Fruit fly (Drosophila melanogaster) whole organism, embryonic: ENCODE measurements around the gene Eip63F-1.

Experiments used
- B-H1 ChIP-seq: fragments of 200-800 bp; sonication (Bioruptor generic); IDR thresholded peaks from 3 replicates; pipeline ENCODE4 v1.3.6; 2022; ENCODE audit warnings: missing biosample characterization, missing genetic modification characterization
- B-H2 ChIP-seq: fragments of 200-800 bp; sonication (Bioruptor generic); optimal IDR thresholded peaks from 2 replicates; lab custom pipeline; 2018; ENCODE audit warnings: missing biosample characterization, mild to moderate bottlenecking, missing genetic modification characterization
- Bgb ChIP-seq: fragments of 200-800 bp; sonication (Bioruptor generic); IDR thresholded peaks from 2 replicates; pipeline ENCODE4 v1.3.6; 2022; ENCODE audit warnings: missing biosample characterization, missing genetic modification characterization; ENCODE audit not compliant: partially characterized antibody
- CG10366 ChIP-seq: fragments of 200-800 bp; sonication (Bioruptor generic); IDR thresholded peaks from 2 replicates; pipeline ENCODE4 v1.3.6; 2022; ENCODE audit warnings: missing biosample characterization, missing genetic modification characterization
- CG11696 ChIP-seq: fragments of 200-800 bp; sonication (Bioruptor generic); IDR thresholded peaks from 2 replicates; pipeline ENCODE4 v1.3.6; 2022; ENCODE audit warnings: missing biosample characterization, missing genetic modification characterization
- CG13296 ChIP-seq: fragments of 200-800 bp; sonication (Bioruptor generic); optimal IDR thresholded peaks from 3 replicates; lab custom pipeline; 2018; ENCODE audit warnings: missing biosample characterization, mild to moderate bottlenecking, missing genetic modification characterization
- CG13424 ChIP-seq: fragments of 200-800 bp; sonication (Bioruptor generic); optimal IDR thresholded peaks from 2 replicates; lab custom pipeline; 2019; ENCODE audit warnings: missing biosample characterization, mild to moderate bottlenecking, missing genetic modification characterization, moderate library complexity
- CG14050 ChIP-seq: fragments of 200-800 bp; sonication (Bioruptor generic); IDR thresholded peaks from 3 replicates; pipeline ENCODE4 v1.3.6; 2022; ENCODE audit warnings: missing biosample characterization, missing genetic modification characterization
- CG2889 ChIP-seq: fragments of 200-800 bp; sonication (Bioruptor generic); IDR thresholded peaks from 3 replicates; pipeline ENCODE4 v1.3.6; 2022; ENCODE audit warnings: missing biosample characterization, missing genetic modification characterization
- CG34224 ChIP-seq: fragments of 200-800 bp; sonication (Bioruptor generic); IDR thresholded peaks from 3 replicates; pipeline ENCODE4 v1.3.6; 2022; ENCODE audit warnings: missing biosample characterization, missing genetic modification characterization; ENCODE audit not compliant: partially characterized antibody
- CG34376 ChIP-seq: fragments of 200-800 bp; sonication (Bioruptor generic); optimal IDR thresholded peaks from 2 replicates; lab custom pipeline; 2018; ENCODE audit warnings: missing biosample characterization, mild to moderate bottlenecking, missing genetic modification characterization
- CG6254 ChIP-seq: fragments of 200-800 bp; sonication (Bioruptor generic); optimal IDR thresholded peaks from 3 replicates; lab custom pipeline; 2017; ENCODE audit warnings: mild to moderate bottlenecking, missing biosample characterization, missing genetic modification reagents, missing genetic modification characterization
- CG6791 ChIP-seq: fragments of 200-800 bp; sonication (Bioruptor generic); IDR thresholded peaks from 3 replicates; pipeline ENCODE4 v1.3.6; 2022; ENCODE audit warnings: missing biosample characterization, missing genetic modification characterization; ENCODE audit not compliant: partially characterized antibody
- CG7271 ChIP-seq: fragments of 200-800 bp; sonication (Bioruptor generic); optimal IDR thresholded peaks from 2 replicates; lab custom pipeline; 2018; ENCODE audit warnings: missing biosample characterization, mild to moderate bottlenecking, missing genetic modification characterization, moderate library complexity
- CG8924 ChIP-seq: fragments of 200-800 bp; optimal IDR thresholded peaks from 3 replicates; lab custom pipeline; 2019; ENCODE audit warnings: missing biosample characterization, mild to moderate bottlenecking, missing genetic modification characterization, moderate library complexity
- CG9817 ChIP-seq: fragments of 200-800 bp; sonication (Bioruptor generic); optimal IDR thresholded peaks from 2 replicates; lab custom pipeline; 2018; ENCODE audit warnings: missing biosample characterization, mild to moderate bottlenecking, missing genetic modification characterization, moderate library complexity
- HLH54F ChIP-seq: fragments of 200-800 bp; sonication (Bioruptor generic); optimal IDR thresholded peaks from 3 replicates; lab custom pipeline; 2016; ENCODE audit warnings: missing biosample characterization, missing genetic modification characterization
- HLHmδ ChIP-seq: fragments of 200-800 bp; sonication (Bioruptor generic); optimal IDR thresholded peaks from 2 replicates; lab custom pipeline; 2018; ENCODE audit warnings: missing biosample characterization, mild to moderate bottlenecking, missing genetic modification characterization, moderate library complexity
- MBD-R2 ChIP-seq: fragments of 200-800 bp; sonication (Bioruptor generic); IDR thresholded peaks from 2 replicates; pipeline ENCODE4 v1.3.6; 2022; ENCODE audit warnings: missing biosample characterization, missing genetic modification characterization
- Med ChIP-seq: fragments of 200-800 bp; sonication (Bioruptor generic); peaks from one replicate; lab custom pipeline; 2016; ENCODE audit warnings: missing biosample characterization, missing genetic modification characterization, mild to moderate bottlenecking, inconsistent platforms, moderate library complexity
- Nf-YB ChIP-seq: fragments of 200-800 bp; sonication (Bioruptor generic); optimal IDR thresholded peaks from 3 replicates; lab custom pipeline; 2019; ENCODE audit warnings: missing biosample characterization, mild to moderate bottlenecking, missing genetic modification characterization, moderate library complexity
- Nf-YC ChIP-seq: fragments of 200-800 bp; optimal IDR thresholded peaks from 3 replicates; lab custom pipeline; 2019; ENCODE audit warnings: missing biosample characterization, mild to moderate bottlenecking, missing genetic modification characterization, moderate library complexity
- Scr ChIP-seq: fragments of 200-800 bp; sonication (Bioruptor generic); IDR thresholded peaks from 2 replicates; pipeline ENCODE4 v1.3.6; 2022; ENCODE audit warnings: missing biosample characterization, missing genetic modification characterization; ENCODE audit not compliant: partially characterized antibody
- abd-A ChIP-seq: fragments of 200-800 bp; sonication (Bioruptor generic); optimal IDR thresholded peaks from 3 replicates; lab custom pipeline; 2019; ENCODE audit warnings: missing biosample characterization, mild to moderate bottlenecking, missing genetic modification characterization, moderate library complexity
- ac ChIP-seq: fragments of 200-800 bp; sonication (Bioruptor generic); optimal IDR thresholded peaks from 3 replicates; lab custom pipeline; 2017; ENCODE audit warnings: missing biosample characterization, mild to moderate bottlenecking, missing genetic modification characterization
- amos ChIP-seq: fragments of 200-800 bp; sonication (Bioruptor generic); IDR thresholded peaks from 2 replicates; pipeline ENCODE4 v1.3.6; 2022; ENCODE audit warnings: missing biosample characterization, missing genetic modification characterization; ENCODE audit not compliant: partially characterized antibody
- bab2 ChIP-seq: fragments of 200-800 bp; sonication (Bioruptor generic); optimal IDR thresholded peaks from 2 replicates; lab custom pipeline; 2016; ENCODE audit warnings: missing biosample characterization, missing genetic modification characterization
- bbx ChIP-seq: fragments of 200-800 bp; sonication (Bioruptor generic); IDR thresholded peaks from 2 replicates; pipeline ENCODE4 v1.3.6; 2022; ENCODE audit warnings: missing biosample characterization, missing genetic modification characterization; ENCODE audit not compliant: partially characterized antibody
- bcd ChIP-seq: fragments of 200-800 bp; sonication (Bioruptor generic); optimal IDR thresholded peaks from 2 replicates; lab custom pipeline; 2017; ENCODE audit warnings: missing biosample characterization, mild to moderate bottlenecking, missing genetic modification characterization
- chinmo ChIP-seq: fragments of 200-800 bp; sonication (Bioruptor generic); IDR thresholded peaks from 4 replicates; pipeline ENCODE4 v1.3.6; 2022; ENCODE audit warnings: missing biosample characterization, missing genetic modification characterization; ENCODE audit not compliant: partially characterized antibody
- chm ChIP-seq: fragments of 200-800 bp; sonication (Bioruptor generic); IDR thresholded peaks from 2 replicates; pipeline ENCODE4 v1.3.6; 2022; ENCODE audit warnings: missing biosample characterization, missing genetic modification characterization
- crp ChIP-seq, 2 experiments: fragments of 200-800 bp; sonication (Bioruptor generic); optimal IDR thresholded peaks; 2 replicates in 1 of 2; 3 replicates in 1 of 2; lab custom pipeline; 2017; ENCODE audit warnings: missing biosample characterization in 2 of 2, missing genetic modification characterization in 2 of 2, mild to moderate bottlenecking in 1 of 2, moderate library complexity in 1 of 2
- da ChIP-seq: fragments of 200-800 bp; sonication (Bioruptor generic); optimal IDR thresholded peaks from 2 replicates; lab custom pipeline; 2016; ENCODE audit warnings: missing biosample characterization, missing genetic modification characterization
- dati ChIP-seq: fragments of 200-800 bp; sonication (Bioruptor generic); IDR thresholded peaks from 2 replicates; pipeline ENCODE4 v1.3.6; 2022; ENCODE audit warnings: missing biosample characterization, missing genetic modification characterization
- dmrt11E ChIP-seq: fragments of 200-800 bp; sonication (Bioruptor generic); optimal IDR thresholded peaks from 3 replicates; lab custom pipeline; 2018; ENCODE audit warnings: missing biosample characterization, mild to moderate bottlenecking, missing genetic modification characterization, moderate library complexity
- hth ChIP-seq: fragments of >200 bp; optimal IDR thresholded peaks from 2 replicates; lab custom pipeline; 2017; ENCODE audit warnings: inconsistent platforms
- odd ChIP-seq: fragments of 200-800 bp; sonication (Bioruptor generic); optimal IDR thresholded peaks from 2 replicates; lab custom pipeline; 2017; ENCODE audit warnings: missing biosample characterization, mild to moderate bottlenecking, missing genetic modification characterization
- pho ChIP-seq: fragments of 200-800 bp; sonication (Bioruptor generic); optimal IDR thresholded peaks from 2 replicates; lab custom pipeline; 2016; ENCODE audit warnings: missing biosample characterization, missing genetic modification characterization
- prd ChIP-seq, 3 experiments: fragments of >200 bp in 2 of 3; fragments of 200-800 bp in 1 of 3; sonication (Bioruptor generic) in 1 of 3; optimal IDR thresholded peaks in 2 of 3; IDR thresholded peaks in 1 of 3; 2 replicates in 2 of 3; 3 replicates in 1 of 3; pipeline versions ENCODE4 v1.3.6 to Lab custom; 2017 to 2022; ENCODE audit warnings: missing biosample characterization in 1 of 3, missing genetic modification characterization in 1 of 3
- scrt ChIP-seq: fragments of 200-800 bp; sonication (Bioruptor generic); optimal IDR thresholded peaks from 2 replicates; lab custom pipeline; 2018; ENCODE audit warnings: missing biosample characterization, mild to moderate bottlenecking, missing genetic modification characterization, moderate library complexity
- sisA ChIP-seq: fragments of 200-800 bp; sonication (Bioruptor generic); IDR thresholded peaks from 2 replicates; pipeline ENCODE4 v1.3.6; 2022; ENCODE audit warnings: missing biosample characterization, missing genetic modification characterization
- sqz ChIP-seq: fragments of 200-800 bp; sonication (Bioruptor generic); optimal IDR thresholded peaks from 3 replicates; lab custom pipeline; 2018; ENCODE audit warnings: missing biosample characterization, mild to moderate bottlenecking, missing genetic modification characterization
- tin ChIP-seq: fragments of 200-800 bp; sonication (Bioruptor generic); optimal IDR thresholded peaks from 3 replicates; lab custom pipeline; 2016; ENCODE audit warnings: missing biosample characterization, missing genetic modification characterization
- twi ChIP-seq: fragments of 200-800 bp; optimal IDR thresholded peaks from 2 replicates; lab custom pipeline; 2019; ENCODE audit warnings: missing biosample characterization, mild to moderate bottlenecking, missing genetic modification characterization, moderate library complexity
- unpg ChIP-seq: fragments of 200-800 bp; sonication (Bioruptor generic); optimal IDR thresholded peaks from 3 replicates; lab custom pipeline; 2018; ENCODE audit warnings: missing biosample characterization, mild to moderate bottlenecking, missing genetic modification characterization, moderate library complexity
- z ChIP-seq: fragments of 200-800 bp; sonication (Bioruptor generic); IDR thresholded peaks from 3 replicates; pipeline ENCODE4 v1.3.6; 2022; ENCODE audit warnings: missing biosample characterization, missing genetic modification characterization
- zen2 ChIP-seq: fragments of 200-800 bp; sonication (Bioruptor generic); IDR thresholded peaks from 3 replicates; pipeline ENCODE4 v1.3.6; 2022; ENCODE audit warnings: missing biosample characterization, missing genetic modification characterization; ENCODE audit not compliant: partially characterized antibody

The Eip63F-1 gene

dm6 chr3L:3878734-3879310 lies 56.6 kb downstream of the Eip63F-1 start (continued):
- TF ChIP-seq chm (GFP tag; lab: Robert Waterston, UW) (0 out of 2 replicates have a peak, but pooled peaks have one; percentile 56), B-H2 (GFP tag; lab: Kevin White, UChicago) (no peak), abd-A (tag; lab: Kevin White, UChicago) (no peak), HLHmδ (peak; percentile 15), CG2889 (GFP tag; lab: Robert Waterston, UW) (no peak), hth (no peak), sisA (GFP tag; lab: Robert Waterston, UW) (no peak), CG34224 (GFP tag; lab: Robert Waterston, UW) (peak; percentile 39; the same call in 1 of the 3 replicates), bbx (GFP tag; lab: Robert Waterston, UW) (peak; percentile 46), da (GFP tag; lab: Kevin White, UChicago) (no peak), MBD-R2 (GFP tag; lab: Robert Waterston, UW) (no peak), CG7271 (no peak), bcd (GFP tag; lab: Kevin White, UChicago) (no peak), z (GFP tag; lab: Robert Waterston, UW) (peak; percentile 99), CG6791 (GFP tag; lab: Robert Waterston, UW) (peak; percentile 56; the same call in 1 of the 3 replicates), zen2 (GFP tag; lab: Robert Waterston, UW) (peak; percentile 27; the same call in 1 of the 3 replicates), tin (GFP tag; lab: Kevin White, UChicago) (no peak), pho (GFP tag; lab: Kevin White, UChicago) (no peak), CG6254 (GFP tag; lab: Kevin White, UChicago) (peak; percentile 99), crp (GFP tag; optimal IDR thresholded peaks at IDR 0.05; lab: Kevin White, UChicago) (peak in 1 of 2 experiments; percentile 50), CG11696 (GFP tag; lab: Robert Waterston, UW) (no peak), chinmo (GFP tag; lab: Robert Waterston, UW) (0 out of 4 replicates have a peak, but pooled peaks have one; percentile 51), Scr (peak; percentile 13), amos (GFP tag; lab: Robert Waterston, UW) (peak; percentile 33; the same call in 1 of the 2 replicates), CG14050 (GFP tag; lab: Robert Waterston, UW) (no peak), Nf-YB (peak; percentile 89), odd (GFP tag; lab: Kevin White, UChicago) (no peak), scrt (GFP tag; lab: Kevin White, UChicago) (no peak), Med (GFP tag; lab: Kevin White, UChicago) (peak; percentile 27), sqz (peak; percentile 66), HLH54F (GFP tag; lab: Kevin White, UChicago) (no peak), ac (GFP tag; lab: Kevin White, UChicago) (peak; percentile 94), prd (optimal IDR thresholded peaks at IDR 0.05; lab: Kevin White, UChicago) (no peak), prd (GFP tag; IDR thresholded peaks at IDR 0.05; lab: Robert Waterston, UW) (no peak), dati (no peak), CG13424 (tag; lab: Kevin White, UChicago) (no peak), CG8924 (tag; lab: Kevin White, UChicago) (no peak), B-H1 (GFP tag; lab: Robert Waterston, UW) (no peak), bab2 (GFP tag; lab: Kevin White, UChicago) (no peak), CG34376 (peak; percentile 21), Nf-YC (tag; lab: Kevin White, UChicago) (peak; percentile 88), dmrt11E (tag; lab: Kevin White, UChicago) (no peak), Bgb (GFP tag; lab: Robert Waterston, UW) (peak; percentile 60; the same call in 1 of the 2 replicates), CG13296 (GFP tag; lab: Kevin White, UChicago) (no peak), CG10366 (GFP tag; lab: Robert Waterston, UW) (peak; percentile 61), unpg (GFP tag; lab: Kevin White, UChicago) (no peak), CG9817 (tag; lab: Kevin White, UChicago) (no peak), twi (tag; lab: Kevin White, UChicago) (peak; percentile 46)
